Fruit fly (Drosophila melanogaster) whole organism, embryonic: Measurements from ENCODE around the gene Trax.

Experiments
- Aef1 ChIP-seq: fragments of 200-800 bp; sonication (Bioruptor generic); IDR thresholded peaks from 3 replicates; pipeline ENCODE4 v1.3.6; 2022; ENCODE audit warnings: missing biosample characterization, missing genetic modification characterization
- Atf-2 ChIP-seq: fragments of 200-800 bp; sonication (Bioruptor generic); optimal IDR thresholded peaks from 2 replicates; lab custom pipeline; 2016; ENCODE audit warnings: missing biosample characterization, missing genetic modification characterization
- CG10209 ChIP-seq: fragments of 200-800 bp; sonication (Bioruptor generic); optimal IDR thresholded peaks from 3 replicates; lab custom pipeline; 2017; ENCODE audit warnings: missing biosample characterization, mild to moderate bottlenecking, missing genetic modification characterization, missing genetic modification reagents
- CG10654 ChIP-seq: fragments of 200-800 bp; sonication (Bioruptor generic); optimal IDR thresholded peaks from 2 replicates; lab custom pipeline; 2016; ENCODE audit warnings: missing biosample characterization, missing genetic modification characterization
- CG11560 ChIP-seq: fragments of 200-800 bp; sonication (Bioruptor generic); IDR thresholded peaks from 3 replicates; pipeline ENCODE4 v1.3.6; 2022; ENCODE audit warnings: missing biosample characterization, missing genetic modification characterization
- CG13123 ChIP-seq: fragments of 200-800 bp; sonication (Bioruptor generic); optimal IDR thresholded peaks from 2 replicates; lab custom pipeline; 2016; ENCODE audit warnings: missing biosample characterization, missing genetic modification characterization
- CG15601 ChIP-seq: fragments of 200-800 bp; sonication (Bioruptor generic); optimal IDR thresholded peaks from 3 replicates; lab custom pipeline; 2019; ENCODE audit warnings: missing biosample characterization, mild to moderate bottlenecking, missing genetic modification characterization, moderate library complexity
- CG16863 ChIP-seq: fragments of 200-800 bp; sonication (Bioruptor generic); optimal IDR thresholded peaks from 3 replicates; lab custom pipeline; 2016; ENCODE audit warnings: missing biosample characterization, missing genetic modification characterization
- CG17912 ChIP-seq: fragments of 200-800 bp; sonication (Bioruptor generic); optimal IDR thresholded peaks from 2 replicates; lab custom pipeline; 2018; ENCODE audit warnings: missing biosample characterization, mild to moderate bottlenecking, missing genetic modification characterization
- CG30020 ChIP-seq: fragments of 200-800 bp; optimal IDR thresholded peaks from 2 replicates; lab custom pipeline; 2019; ENCODE audit warnings: missing biosample characterization, mild to moderate bottlenecking, missing genetic modification characterization, moderate library complexity
- CG31441 ChIP-seq: fragments of 200-800 bp; sonication (Bioruptor generic); IDR thresholded peaks from 2 replicates; pipeline ENCODE4 v1.3.6; 2022; ENCODE audit warnings: missing biosample characterization, missing genetic modification characterization
- CG33213 ChIP-seq: fragments of 200-800 bp; sonication (Bioruptor generic); optimal IDR thresholded peaks from 3 replicates; lab custom pipeline; 2016; ENCODE audit warnings: missing biosample characterization, missing genetic modification characterization
- CG34376 ChIP-seq: fragments of 200-800 bp; sonication (Bioruptor generic); optimal IDR thresholded peaks from 2 replicates; lab custom pipeline; 2018; ENCODE audit warnings: missing biosample characterization, mild to moderate bottlenecking, missing genetic modification characterization
- CG5953 ChIP-seq: fragments of 200-800 bp; sonication (Bioruptor generic); IDR thresholded peaks from 2 replicates; pipeline ENCODE4 v1.3.6; 2022; ENCODE audit warnings: missing biosample characterization, missing genetic modification characterization
- CG6654 ChIP-seq: fragments of 200-800 bp; sonication (Bioruptor generic); optimal IDR thresholded peaks from 2 replicates; lab custom pipeline; 2017; ENCODE audit warnings: missing biosample characterization, mild to moderate bottlenecking, missing genetic modification characterization
- CG8944 ChIP-seq: fragments of 200-800 bp; sonication (Bioruptor generic); optimal IDR thresholded peaks from 3 replicates; lab custom pipeline; 2016; ENCODE audit warnings: missing biosample characterization, missing genetic modification characterization
- CHES-1-like ChIP-seq: fragments of 200-800 bp; sonication (Bioruptor generic); optimal IDR thresholded peaks from 2 replicates; lab custom pipeline; 2016; ENCODE audit warnings: missing biosample characterization, missing genetic modification characterization
- CoRest ChIP-seq: fragments of 200-800 bp; sonication (Bioruptor generic); optimal IDR thresholded peaks from 3 replicates; lab custom pipeline; 2018; ENCODE audit warnings: missing biosample characterization, mild to moderate bottlenecking, missing genetic modification characterization, moderate library complexity
- CrebB ChIP-seq: fragments of 200-800 bp; sonication (Bioruptor generic); optimal IDR thresholded peaks from 3 replicates; lab custom pipeline; 2018; ENCODE audit warnings: missing biosample characterization, mild to moderate bottlenecking, missing genetic modification characterization
- D ChIP-seq, 2 experiments: fragments of 200-800 bp in 1 of 2; fragments of >200 bp in 1 of 2; sonication (Bioruptor generic) in 1 of 2; optimal IDR thresholded peaks; 2 replicates in 1 of 2; 3 replicates in 1 of 2; lab custom pipeline; 2017; ENCODE audit warnings: mild to moderate bottlenecking in 1 of 2, missing biosample characterization in 1 of 2, missing genetic modification characterization in 1 of 2, missing genetic modification reagents in 1 of 2
- D19A ChIP-seq: fragments of 200-800 bp; optimal IDR thresholded peaks from 3 replicates; lab custom pipeline; 2019; ENCODE audit warnings: missing biosample characterization, mild to moderate bottlenecking, missing genetic modification characterization, moderate library complexity
- Ets97D ChIP-seq: fragments of 200-800 bp; sonication (Bioruptor generic); optimal IDR thresholded peaks from 3 replicates; lab custom pipeline; 2016; ENCODE audit warnings: missing biosample characterization, missing genetic modification characterization
- Hey ChIP-seq: fragments of 200-800 bp; sonication (Bioruptor generic); optimal IDR thresholded peaks from 3 replicates; lab custom pipeline; 2018; ENCODE audit warnings: missing biosample characterization, mild to moderate bottlenecking, missing genetic modification characterization
- Jarid2 ChIP-seq: fragments of 200-800 bp; sonication (Bioruptor generic); optimal IDR thresholded peaks from 3 replicates; lab custom pipeline; 2017; ENCODE audit warnings: mild to moderate bottlenecking, missing biosample characterization, missing genetic modification reagents, missing genetic modification characterization
- Max ChIP-seq: fragments of 200-800 bp; sonication (Bioruptor generic); optimal IDR thresholded peaks from 2 replicates; lab custom pipeline; 2016; ENCODE audit warnings: missing biosample characterization, mild to moderate bottlenecking, missing genetic modification characterization
- Med ChIP-seq: fragments of 200-800 bp; sonication (Bioruptor generic); peaks from one replicate; lab custom pipeline; 2016; ENCODE audit warnings: missing biosample characterization, missing genetic modification characterization, mild to moderate bottlenecking, inconsistent platforms, moderate library complexity
- Rx ChIP-seq: fragments of 200-800 bp; sonication (Bioruptor generic); IDR thresholded peaks from 2 replicates; pipeline ENCODE4 v1.3.6; 2022; ENCODE audit warnings: missing biosample characterization, missing genetic modification characterization
- Trl ChIP-seq, 3 experiments: fragments of >200 bp in 2 of 3; fragments of 200-800 bp in 1 of 3; sonication (Bioruptor generic) in 1 of 3; optimal IDR thresholded peaks; 2 replicates in 1 of 3; 3 replicates in 2 of 3; lab custom pipeline; 2016 to 2017; ENCODE audit warnings: missing biosample characterization in 1 of 3, missing genetic modification characterization in 1 of 3
- Xrp1 ChIP-seq: fragments of 200-800 bp; sonication (Bioruptor generic); IDR thresholded peaks from 2 replicates; pipeline ENCODE4 v1.3.6; 2022; ENCODE audit warnings: missing biosample characterization, missing genetic modification characterization
- ab ChIP-seq: fragments of 200-800 bp; sonication (Bioruptor generic); optimal IDR thresholded peaks from 2 replicates; lab custom pipeline; 2016; ENCODE audit warnings: missing biosample characterization, missing genetic modification characterization
- ara ChIP-seq: fragments of 200-800 bp; sonication (Bioruptor generic); IDR thresholded peaks from 2 replicates; pipeline ENCODE4 v1.3.6; 2022; ENCODE audit warnings: missing biosample characterization, missing genetic modification characterization
- az2 ChIP-seq: fragments of 200-800 bp; sonication (Bioruptor generic); optimal IDR thresholded peaks from 3 replicates; lab custom pipeline; 2016; ENCODE audit warnings: missing biosample characterization, missing genetic modification characterization
- btn ChIP-seq: fragments of 200-800 bp; sonication (Bioruptor generic); optimal IDR thresholded peaks from 2 replicates; lab custom pipeline; 2016; ENCODE audit warnings: missing biosample characterization, missing genetic modification characterization
- cad ChIP-seq: fragments of >200 bp; optimal IDR thresholded peaks from 2 replicates; lab custom pipeline; 2017; ENCODE audit warnings: missing biosample characterization, missing genetic modification characterization
- chm ChIP-seq: fragments of 200-800 bp; sonication (Bioruptor generic); IDR thresholded peaks from 2 replicates; pipeline ENCODE4 v1.3.6; 2022; ENCODE audit warnings: missing biosample characterization, missing genetic modification characterization
- crc ChIP-seq: fragments of 200-800 bp; sonication (Bioruptor generic); optimal IDR thresholded peaks from 2 replicates; lab custom pipeline; 2016; ENCODE audit warnings: missing biosample characterization, missing genetic modification characterization
- crp ChIP-seq, 2 experiments: fragments of 200-800 bp; sonication (Bioruptor generic); optimal IDR thresholded peaks; 2 replicates in 1 of 2; 3 replicates in 1 of 2; lab custom pipeline; 2017; ENCODE audit warnings: missing biosample characterization in 2 of 2, missing genetic modification characterization in 2 of 2, mild to moderate bottlenecking in 1 of 2, moderate library complexity in 1 of 2
- cwo ChIP-seq: fragments of 200-800 bp; sonication (Bioruptor generic); optimal IDR thresholded peaks from 3 replicates; lab custom pipeline; 2017; ENCODE audit warnings: missing biosample characterization, missing genetic modification characterization, mild to moderate bottlenecking, moderate library complexity, missing genetic modification reagents
- da ChIP-seq: fragments of 200-800 bp; sonication (Bioruptor generic); optimal IDR thresholded peaks from 2 replicates; lab custom pipeline; 2016; ENCODE audit warnings: missing biosample characterization, missing genetic modification characterization
- jigr1 ChIP-seq: fragments of 200-800 bp; sonication (Bioruptor generic); IDR thresholded peaks from 3 replicates; pipeline ENCODE4 v1.3.6; 2022; ENCODE audit warnings: missing biosample characterization, missing genetic modification characterization
- klu ChIP-seq: fragments of 200-800 bp; sonication (Bioruptor generic); IDR thresholded peaks from 2 replicates; pipeline ENCODE4 v1.3.6; 2022; ENCODE audit warnings: missing biosample characterization, missing genetic modification characterization
- knrl ChIP-seq: fragments of 200-800 bp; sonication (Bioruptor generic); IDR thresholded peaks from 3 replicates; pipeline ENCODE4 v1.3.6; 2022; ENCODE audit warnings: missing biosample characterization, missing genetic modification characterization; ENCODE audit not compliant: partially characterized antibody
- nerfin-2 ChIP-seq: fragments of 200-800 bp; sonication (Bioruptor generic); IDR thresholded peaks from 2 replicates; pipeline ENCODE4 v1.3.6; 2022; ENCODE audit warnings: missing biosample characterization, missing genetic modification characterization; ENCODE audit not compliant: partially characterized antibody
- pb ChIP-seq: fragments of 200-800 bp; sonication (Bioruptor generic); optimal IDR thresholded peaks from 3 replicates; lab custom pipeline; 2016; ENCODE audit warnings: missing biosample characterization, missing genetic modification characterization
- peb ChIP-seq: fragments of 200-800 bp; sonication (Bioruptor generic); IDR thresholded peaks from 2 replicates; pipeline ENCODE4 v1.3.6; 2022; ENCODE audit warnings: missing biosample characterization, missing genetic modification characterization
- pita ChIP-seq: fragments of 200-800 bp; sonication (Bioruptor generic); optimal IDR thresholded peaks from 2 replicates; lab custom pipeline; 2017; ENCODE audit warnings: missing biosample characterization, mild to moderate bottlenecking, missing genetic modification characterization
- ro ChIP-seq: fragments of 200-800 bp; sonication (Bioruptor generic); IDR thresholded peaks from 2 replicates; pipeline ENCODE4 v1.3.6; 2022; ENCODE audit warnings: missing biosample characterization, missing genetic modification characterization
- slou ChIP-seq: fragments of 200-800 bp; sonication (Bioruptor generic); optimal IDR thresholded peaks from 3 replicates; lab custom pipeline; 2016; ENCODE audit warnings: missing biosample characterization, missing genetic modification characterization
- tio ChIP-seq: fragments of 200-800 bp; sonication (Bioruptor generic); optimal IDR thresholded peaks from 2 replicates; lab custom pipeline; 2017; ENCODE audit warnings: missing biosample characterization, missing genetic modification characterization, inconsistent platforms
- trh ChIP-seq: fragments of 200-800 bp; sonication (Bioruptor generic); optimal IDR thresholded peaks from 2 replicates; lab custom pipeline; 2016; ENCODE audit warnings: missing biosample characterization, missing genetic modification characterization
- usp ChIP-seq: fragments of >200 bp; optimal IDR thresholded peaks from 2 replicates; lab custom pipeline; 2017; ENCODE audit warnings: missing biosample characterization, missing genetic modification characterization

Gene Trax

DNA sequence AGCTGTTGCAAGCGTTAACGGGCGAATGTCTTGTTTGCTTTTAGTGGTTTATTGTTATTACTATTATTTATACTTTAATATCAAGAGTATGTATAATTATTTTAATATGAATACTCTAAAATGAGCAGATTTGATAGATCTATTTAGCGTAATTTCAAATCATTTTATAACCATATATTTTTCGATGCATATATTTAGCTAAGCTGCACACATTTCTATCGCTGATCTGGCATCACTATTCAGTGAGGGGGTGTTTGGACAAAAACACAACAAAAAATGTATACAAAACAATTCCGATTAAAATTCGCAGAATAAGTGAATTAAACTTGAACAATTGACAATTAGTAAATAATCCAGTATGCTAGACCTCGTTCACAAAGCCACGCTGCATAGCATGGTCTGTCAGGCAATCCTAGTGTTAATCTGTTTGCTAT is 10.5 kb upstream of the Trax start, which contains the start of the genes Trs33 and Tmtc4 (continued):
- TF ChIP-seq CG16863 (GFP tag; lab: Kevin White, UChicago): no peak
- no peak for TF ChIP-seq jigr1 (GFP tag; lab: Robert Waterston, UW)
- TF ChIP-seq CG34376 (GFP tag; lab: Kevin White, UChicago): peak; percentile 15
- TF ChIP-seq CrebB (tag; lab: Kevin White, UChicago): no peak
- no peak for TF ChIP-seq CG17912 (GFP tag; lab: Kevin White, UChicago)
- TF ChIP-seq tio: no peak
- no peak for TF ChIP-seq CHES-1-like (GFP tag; lab: Kevin White, UChicago)
- no peak for TF ChIP-seq CG8944 (GFP tag; lab: Kevin White, UChicago)
- TF ChIP-seq usp (GFP tag; lab: Kevin White, UChicago): no peak
- peak; percentile 15 for TF ChIP-seq CG13123 (GFP tag; lab: Kevin White, UChicago)
- TF ChIP-seq CG31441: peak; percentile 49; the same call in 1 of the 2 replicates
- no peak for TF ChIP-seq CG33213 (GFP tag; lab: Kevin White, UChicago)
- no peak for TF ChIP-seq Rx (GFP tag; lab: Robert Waterston, UW)
- peak; percentile 15 for TF ChIP-seq D19A (tag; lab: Kevin White, UChicago)
- TF ChIP-seq knrl: no peak
- TF ChIP-seq Jarid2 (GFP tag; lab: Kevin White, UChicago): no peak
- TF ChIP-seq Atf-2 (GFP tag; lab: Kevin White, UChicago): no peak
- no peak for TF ChIP-seq Trl (optimal IDR thresholded peaks at IDR 0.05; lab: Kevin White, UChicago)
- no peak for TF ChIP-seq Trl (GFP tag; optimal IDR thresholded peaks at IDR 0.05; lab: Kevin White, UChicago)
- TF ChIP-seq CG11560 (tag; lab: Robert Waterston, UW): no peak
- peak; percentile 51 for TF ChIP-seq CoRest
- TF ChIP-seq ro (GFP tag; lab: Robert Waterston, UW): no peak
- TF ChIP-seq crp (GFP tag; optimal IDR thresholded peaks at IDR 0.05; lab: Kevin White, UChicago): peak in 1 of 2 experiments; percentile 89
- peak; percentile 21 for TF ChIP-seq CG10209 (GFP tag; lab: Kevin White, UChicago)
- TF ChIP-seq Aef1: peak; percentile 43; the same call in 2 of the 3 replicates
- TF ChIP-seq CG30020 (tag; lab: Kevin White, UChicago): peak; percentile 44
- no peak for TF ChIP-seq btn (GFP tag; lab: Kevin White, UChicago)
- peak; percentile 31 for TF ChIP-seq CG15601 (tag; lab: Kevin White, UChicago)
- no peak for TF ChIP-seq slou
- no peak for TF ChIP-seq ab (GFP tag; lab: Kevin White, UChicago)
- TF ChIP-seq trh (GFP tag; lab: Kevin White, UChicago): no peak
- peak; percentile 20 for TF ChIP-seq CG10654 (GFP tag; lab: Kevin White, UChicago)
- TF ChIP-seq Ets97D (GFP tag; lab: Kevin White, UChicago): no peak
- no peak for TF ChIP-seq Xrp1 (GFP tag; lab: Robert Waterston, UW)
- TF ChIP-seq D (optimal IDR thresholded peaks at IDR 0.05; lab: Kevin White, UChicago): no peak
- no peak for TF ChIP-seq D (GFP tag; optimal IDR thresholded peaks at IDR 0.05; lab: Kevin White, UChicago)
- TF ChIP-seq ara (GFP tag; lab: Robert Waterston, UW): no peak
- no peak for TF ChIP-seq da (GFP tag; lab: Kevin White, UChicago)
- no peak for TF ChIP-seq nerfin-2 (GFP tag; lab: Robert Waterston, UW)
- TF ChIP-seq az2 (GFP tag; lab: Kevin White, UChicago): peak; percentile 22
- TF ChIP-seq Med: peak; percentile 76
- TF ChIP-seq cad (GFP tag; lab: Kevin White, UChicago): no peak
- TF ChIP-seq crc (GFP tag; lab: Kevin White, UChicago): no peak
- no peak for TF ChIP-seq pita (GFP tag; lab: Kevin White, UChicago)
- no peak for TF ChIP-seq pb (GFP tag; lab: Kevin White, UChicago)
- TF ChIP-seq Max: no peak
- TF ChIP-seq chm (GFP tag; lab: Robert Waterston, UW): no peak
- peak; percentile 28; the same call in 1 of the 2 replicates for TF ChIP-seq klu (GFP tag; lab: Robert Waterston, UW)
- no peak for TF ChIP-seq cwo (GFP tag; lab: Kevin White, UChicago)
- TF ChIP-seq CG6654: no peak
- TF ChIP-seq CG5953: no peak
- no peak for TF ChIP-seq peb (GFP tag; lab: Robert Waterston, UW)
- no peak for TF ChIP-seq Hey (tag; lab: Kevin White, UChicago)
